Fruit fly (Drosophila melanogaster): ENCODE measurements around the gene CG34133.

dm6 chr3R:29830925-29831324, 38.2 kb upstream of the CG34133 start:
- TF ChIP-seq CG7101 (tag; optimal IDR thresholded peaks at IDR 0.05) (peak; percentile 69), CG14711 (tag; optimal IDR thresholded peaks at IDR 0.05) (peak; percentile 69), cic (GFP tag; optimal IDR thresholded peaks at IDR 0.05) (peak; percentile 57), Clk (GFP tag; optimal IDR thresholded peaks at IDR 0.05) (no peak), Crg-1 (GFP tag; optimal IDR thresholded peaks at IDR 0.05) (peak; percentile 9), CG11617 (GFP tag; optimal IDR thresholded peaks at IDR 0.05) (no peak), pad (GFP tag; optimal IDR thresholded peaks at IDR 0.05) (peak; percentile 31)
